Fruit fly (Drosophila melanogaster): Measurements from ENCODE around the gene GAPsec.

- TF ChIP-seq h (optimal IDR thresholded peaks at IDR 0.05), result no peak
- TF ChIP-seq ttk (optimal IDR thresholded peaks at IDR 0.05), result no peak
- TF ChIP-seq psq (optimal IDR thresholded peaks at IDR 0.05), result no peak
- TF ChIP-seq Sin3A (optimal IDR thresholded peaks at IDR 0.05), result no peak
- TF ChIP-seq insv (optimal IDR thresholded peaks at IDR 0.05), result no peak
These were observed 42.9 kb downstream of the GAPsec start for dm6 chr3L:8580780-8581179.
